Worm (Caenorhabditis elegans): ENCODE data around the gene K10B3.1.

K10B3.1 gene

DNA sequence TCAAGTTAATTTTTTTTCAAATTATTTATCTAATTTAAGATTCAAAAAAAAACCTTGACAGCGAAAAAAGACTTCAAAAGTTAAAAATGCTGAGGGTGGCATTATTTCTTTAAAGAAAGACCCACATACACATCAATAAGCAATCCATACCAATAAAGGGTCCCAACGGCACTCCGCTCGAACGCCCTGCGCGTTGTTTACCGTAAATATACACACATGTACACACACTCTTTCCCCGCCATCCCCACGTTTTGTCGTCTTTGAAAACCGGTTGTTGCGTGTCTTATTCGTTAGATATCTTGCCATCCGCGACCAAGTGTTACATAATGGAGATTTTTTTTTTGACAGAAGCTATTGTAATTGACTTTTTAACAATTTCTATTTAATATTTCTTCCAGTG is 24.3 kb downstream of the K10B3.1 start, which contains the start of gene gcc-1:
Gene gcc-1 (plus strand): TSS at position 399 of the 400 bp plus-strand sequence.
- TF ChIP-seq hlh-1 (tag; optimal IDR thresholded peaks at IDR 0.05) (peak; percentile 33), ces-1 (GFP tag; optimal IDR thresholded peaks at IDR 0.05) (peak; percentile 24), unc-39 (tag; optimal IDR thresholded peaks at IDR 0.05) (no peak), mep-1 (tag; optimal IDR thresholded peaks at IDR 0.05) (peak; percentile 25), lsy-2 (tag; optimal IDR thresholded peaks at IDR 0.05) (peak; percentile 46), lin-13 (tag; optimal IDR thresholded peaks at IDR 0.05) (peak; percentile 2), pha-4 (tag; optimal IDR thresholded peaks at IDR 0.05) (peak; percentile 77), unc-120 (tag; optimal IDR thresholded peaks at IDR 0.05; ENCODE audit: poor library complexity, severe bottlenecking) (peak; percentile 51), elt-3 (tag; optimal IDR thresholded peaks at IDR 0.05) (no peak)

DNA sequence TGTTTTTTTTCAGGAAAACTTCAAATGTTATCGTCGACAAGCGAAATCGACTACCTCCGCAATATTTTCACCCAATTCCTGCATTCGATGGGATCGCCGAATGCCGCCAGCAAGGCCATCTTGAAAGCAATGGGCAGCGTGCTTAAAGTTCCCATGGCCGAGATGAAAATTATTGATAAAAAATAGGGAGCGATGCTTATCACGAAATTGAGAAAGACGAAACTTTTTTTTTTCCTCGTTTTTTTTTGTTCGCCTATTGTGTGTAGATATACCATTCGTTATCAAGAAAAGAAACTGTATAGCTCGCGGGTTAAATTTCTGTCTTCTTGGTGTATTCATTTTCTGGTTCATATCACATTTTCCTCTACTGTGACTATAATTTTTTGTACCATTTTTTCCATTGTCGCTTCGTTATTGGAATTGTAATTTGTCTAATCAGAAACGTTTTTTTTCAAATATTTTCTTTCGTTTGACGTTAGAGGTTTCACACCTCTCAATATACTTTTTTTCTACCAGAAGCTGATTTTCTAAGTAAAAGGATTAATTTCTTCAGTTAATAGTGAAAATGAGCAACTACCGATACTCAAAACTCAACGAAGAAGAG is 28.8 kb downstream of the K10B3.1 start, which contains the start of gene syx-6:
Gene syx-6 (plus strand): TSS at position 554 of the 604 bp plus-strand sequence.
- TF ChIP-seq zip-8 (tag; optimal IDR thresholded peaks at IDR 0.05) (no peak), unc-120 (tag; optimal IDR thresholded peaks at IDR 0.05; ENCODE audit: poor library complexity, severe bottlenecking) (no peak), cnd-1 (tag; optimal IDR thresholded peaks at IDR 0.05) (no peak), sem-2 (GFP tag; optimal IDR thresholded peaks at IDR 0.05) (no peak), lin-32 (GFP tag; optimal IDR thresholded peaks at IDR 0.05) (no peak), mep-1 (tag; optimal IDR thresholded peaks at IDR 0.05) (no peak), ceh-83 (GFP tag; optimal IDR thresholded peaks at IDR 0.05) (no peak), M03D4.4 (tag; optimal IDR thresholded peaks at IDR 0.05) (no peak), ceh-43 (GFP tag; optimal IDR thresholded peaks at IDR 0.05) (no peak), nhr-2 (tag; optimal IDR thresholded peaks at IDR 0.05) (no peak), lin-13 (tag; optimal IDR thresholded peaks at IDR 0.05) (no peak), elt-1 (tag; optimal IDR thresholded peaks at IDR 0.05; ENCODE audit: borderline replicate concordance, insufficient read depth) (no peak)

DNA sequence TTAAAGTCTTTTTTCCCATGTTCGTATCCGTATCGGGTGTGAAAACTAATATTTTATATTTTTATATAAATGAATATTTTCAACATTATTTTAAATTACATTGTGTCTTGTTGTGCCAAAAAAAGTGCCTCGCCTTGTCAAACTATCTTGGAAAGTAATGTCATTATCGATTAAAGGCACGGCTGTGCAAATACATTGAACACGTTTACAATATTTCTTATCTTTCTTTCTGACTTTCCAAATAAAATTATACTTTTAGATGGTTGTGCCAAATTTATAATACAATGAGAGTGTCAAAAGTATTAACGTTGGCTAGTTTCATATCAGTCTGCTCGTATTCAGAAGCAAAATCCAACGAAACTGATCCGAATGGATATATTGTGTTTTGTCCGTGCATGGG is 30.3 kb downstream of the K10B3.1 start, which contains the start of gene pfut-1:
Gene pfut-1 (plus strand): TSS at position 258 of the 400 bp plus-strand sequence.
- TF ChIP-seq lsy-2 (tag; optimal IDR thresholded peaks at IDR 0.05) (no peak), nhr-76 (tag; optimal IDR thresholded peaks at IDR 0.05) (no peak), unc-62 (GFP tag; optimal IDR thresholded peaks at IDR 0.05) (no peak), pha-4 (tag; optimal IDR thresholded peaks at IDR 0.05) (no peak), cnd-1 (tag; optimal IDR thresholded peaks at IDR 0.05) (no peak), lin-32 (GFP tag; optimal IDR thresholded peaks at IDR 0.05) (no peak), hlh-1 (tag; optimal IDR thresholded peaks at IDR 0.05) (no peak)

DNA sequence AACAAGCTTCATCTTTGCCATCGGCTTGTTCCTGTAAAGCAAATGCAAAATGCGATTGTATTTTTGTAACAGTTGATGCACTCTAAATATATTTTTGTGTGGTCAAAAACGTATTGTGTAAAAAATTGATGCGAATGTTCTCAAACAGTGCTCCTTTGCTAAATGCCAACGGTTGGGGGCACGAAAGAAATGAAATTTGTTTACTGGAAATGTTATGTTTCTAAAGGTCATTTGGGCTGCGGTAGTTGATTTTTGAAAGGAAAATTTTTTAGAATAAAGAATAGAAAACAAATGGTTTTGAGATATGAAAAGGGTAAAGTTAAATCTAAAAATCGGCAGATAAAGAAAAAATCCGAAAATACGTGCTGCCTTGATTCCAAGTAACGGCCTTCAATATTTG is 35.2 kb downstream of the K10B3.1 start, which contains the start of gene C15C7.6:
Gene C15C7.6 (minus strand): TSS at position 101 of the 400 bp plus-strand sequence.
- TF ChIP-seq nhr-28 (tag; optimal IDR thresholded peaks at IDR 0.05) (no peak), lin-32 (GFP tag; optimal IDR thresholded peaks at IDR 0.05) (no peak), mep-1 (tag; optimal IDR thresholded peaks at IDR 0.05) (no peak), unc-120 (tag; optimal IDR thresholded peaks at IDR 0.05; ENCODE audit: poor library complexity, severe bottlenecking) (no peak), ceh-43 (GFP tag; optimal IDR thresholded peaks at IDR 0.05) (no peak), M03D4.4 (tag; optimal IDR thresholded peaks at IDR 0.05) (no peak), ztf-11 (tag; optimal IDR thresholded peaks at IDR 0.05) (no peak), nhr-2 (tag; optimal IDR thresholded peaks at IDR 0.05) (no peak)

DNA sequence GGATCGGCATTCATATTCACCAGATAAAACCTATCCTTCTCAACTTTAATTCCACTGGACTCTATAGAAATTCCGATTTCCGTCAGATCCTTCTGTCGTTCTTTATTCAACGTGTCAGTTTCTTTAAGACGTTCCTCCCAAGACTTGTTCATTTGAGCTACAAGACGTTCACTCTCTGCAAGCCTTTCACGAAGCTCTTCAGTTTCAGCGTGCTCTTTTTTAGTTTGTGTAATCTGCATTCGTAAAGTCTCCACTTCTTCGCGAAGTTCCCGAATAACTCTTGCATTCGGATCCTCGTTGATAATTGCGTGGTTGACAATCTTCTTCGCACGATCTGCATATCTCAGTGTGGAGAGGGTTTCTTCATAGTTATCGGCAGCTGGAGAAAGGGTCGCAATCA is 41.4 kb downstream of the K10B3.1 start:
- TF ChIP-seq nhr-2 (tag; optimal IDR thresholded peaks at IDR 0.05): no peak
- TF ChIP-seq lsy-2 (tag; optimal IDR thresholded peaks at IDR 0.05): no peak
- TF ChIP-seq blmp-1 (tag; optimal IDR thresholded peaks at IDR 0.05): no peak
- no peak for TF ChIP-seq nhr-237 (tag; optimal IDR thresholded peaks at IDR 0.05)
- TF ChIP-seq snpc-4 (tag; optimal IDR thresholded peaks at IDR 0.05): no peak
- no peak for TF ChIP-seq nhr-76 (tag; optimal IDR thresholded peaks at IDR 0.05)

- TF ChIP-seq nhr-76 (tag; optimal IDR thresholded peaks at IDR 0.05): no peak
Measured at ce11 chrX:3178501-3178900, 43.2 kb downstream of the K10B3.1 start, which contains the start of gene klp-4. klp-4 (minus strand) TSS chrX:3178701.

- TF ChIP-seq ces-1 (GFP tag; optimal IDR thresholded peaks at IDR 0.05) (peak; percentile 87), ceh-39 (tag; optimal IDR thresholded peaks at IDR 0.05) (no peak)
Measured at ce11 chrX:3181376-3181775, 46.1 kb downstream of the K10B3.1 start.

Measured in whole organism, mixed stage, embryonic.